Fruit fly (Drosophila melanogaster): Measurements from ENCODE around the gene CG11555.

The CG11555 gene

DNA sequence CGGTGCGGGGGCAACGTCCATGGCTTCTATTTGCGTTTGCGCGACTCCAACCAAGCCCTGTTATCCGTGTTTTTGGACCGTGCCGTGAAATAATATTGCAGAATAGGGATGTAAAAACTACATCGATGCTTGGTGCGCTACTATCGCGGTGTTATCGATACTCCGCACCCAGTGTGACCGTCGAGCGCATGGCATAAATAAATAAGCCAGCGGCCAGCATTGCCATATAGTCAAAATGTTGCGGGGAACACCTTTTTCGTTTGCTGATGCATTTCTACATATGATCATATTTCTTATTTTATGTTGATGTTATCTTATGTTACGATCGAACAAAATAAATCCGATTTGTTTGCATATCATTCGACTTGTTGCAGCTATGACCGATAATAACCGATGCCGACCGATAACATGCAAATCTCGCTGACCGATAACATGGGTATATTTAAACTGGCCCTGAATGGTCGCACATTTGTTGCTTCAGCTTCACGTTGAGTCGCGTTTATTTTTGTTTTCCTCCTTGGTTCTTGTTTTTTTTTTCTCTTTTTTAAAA lies 3.6 kb downstream of the CG11555 start, which contains the start of gene smo (continued):
- TF ChIP-seq twi (tag; optimal IDR thresholded peaks at IDR 0.05) (peak; percentile 25), ttk (GFP tag; IDR thresholded peaks at IDR 0.05) (no peak), CG7786 (GFP tag; optimal IDR thresholded peaks at IDR 0.05) (peak; percentile 24), Bteb2 (GFP tag; optimal IDR thresholded peaks at IDR 0.05) (peak; percentile 55), YL-1 (GFP tag; optimal IDR thresholded peaks at IDR 0.05) (peak; percentile 79), tin (GFP tag; optimal IDR thresholded peaks at IDR 0.05) (peak; percentile 29), CG8765 (GFP tag; IDR thresholded peaks at IDR 0.05) (no peak), stc (GFP tag; IDR thresholded peaks at IDR 0.05) (no peak), Fer2 (tag; optimal IDR thresholded peaks at IDR 0.05) (no peak), D19A (tag; optimal IDR thresholded peaks at IDR 0.05) (no peak), gem (tag; optimal IDR thresholded peaks at IDR 0.05) (no peak), CG6765 (GFP tag; optimal IDR thresholded peaks at IDR 0.05) (no peak), Hmr (GFP tag; optimal IDR thresholded peaks at IDR 0.05) (peak; percentile 60), h (optimal IDR thresholded peaks at IDR 0.05) (no peak), NFAT (GFP tag; IDR thresholded peaks at IDR 0.05) (peak; percentile 32; the same call in 1 of the 2 replicates), Hand (GFP tag; optimal IDR thresholded peaks at IDR 0.05) (no peak), wek (GFP tag; optimal IDR thresholded peaks at IDR 0.05) (no peak), gt (GFP tag; IDR thresholded peaks at IDR 0.05) (no peak), CG3995 (GFP tag; optimal IDR thresholded peaks at IDR 0.05) (peak; percentile 57), CG9609 (GFP tag; optimal IDR thresholded peaks at IDR 0.05) (no peak), Hr51 (GFP tag; optimal IDR thresholded peaks at IDR 0.05) (peak in 1 of 2 experiments; percentile 68), zfh2 (GFP tag; optimal IDR thresholded peaks at IDR 0.05) (peak; percentile 34), CG10462 (GFP tag; optimal IDR thresholded peaks at IDR 0.05) (no peak), CG15696 (tag; optimal IDR thresholded peaks at IDR 0.05) (peak; percentile 38), Trl (optimal IDR thresholded peaks at IDR 0.05) (peak in 1 of 2 experiments; percentile 2), Trl (GFP tag; optimal IDR thresholded peaks at IDR 0.05) (peak; percentile 51), CG2678 (tag; optimal IDR thresholded peaks at IDR 0.05) (no peak), CG10321 (GFP tag; IDR thresholded peaks at IDR 0.05) (no peak), Ssrp (tag; optimal IDR thresholded peaks at IDR 0.05) (no peak), Lim3 (GFP tag; IDR thresholded peaks at IDR 0.05) (no peak), lbe (GFP tag; optimal IDR thresholded peaks at IDR 0.05) (no peak), Aef1 (GFP tag; IDR thresholded peaks at IDR 0.05) (no peak), Optix (GFP tag; IDR thresholded peaks at IDR 0.05) (no peak), CG8089 (GFP tag; optimal IDR thresholded peaks at IDR 0.05) (peak; percentile 29), CG1024 (GFP tag; IDR thresholded peaks at IDR 0.05) (no peak), wor (GFP tag; IDR thresholded peaks at IDR 0.05) (no peak), CG7987 (GFP tag; optimal IDR thresholded peaks at IDR 0.05) (no peak), CG8359 (GFP tag; optimal IDR thresholded peaks at IDR 0.05; ENCODE audit: borderline replicate concordance) (no peak), tup (GFP tag; optimal IDR thresholded peaks at IDR 0.05) (no peak), pfk (GFP tag; optimal IDR thresholded peaks at IDR 0.05) (no peak), Rx (GFP tag; IDR thresholded peaks at IDR 0.05) (no peak), D (optimal IDR thresholded peaks at IDR 0.05) (peak; percentile 84), D (GFP tag; optimal IDR thresholded peaks at IDR 0.05) (no peak), zen2 (GFP tag; IDR thresholded peaks at IDR 0.05; ENCODE audit: partially characterized antibody) (peak; percentile 57; the same call in 1 of the 3 replicates), CG9797 (GFP tag; optimal IDR thresholded peaks at IDR 0.05) (peak; percentile 96), CG11695 (GFP tag; IDR thresholded peaks at IDR 0.05) (no peak), chinmo (GFP tag; IDR thresholded peaks at IDR 0.05; ENCODE audit: partially characterized antibody) (peak; percentile 83; the same call in 3 of the 4 replicates), CG16863 (GFP tag; optimal IDR thresholded peaks at IDR 0.05) (peak; percentile 96), NC2β (GFP tag; optimal IDR thresholded peaks at IDR 0.05) (peak; percentile 56), HLH4C (GFP tag; IDR thresholded peaks at IDR 0.05; ENCODE audit: partially characterized antibody) (peak; percentile 86), CTCF (GFP tag; optimal IDR thresholded peaks at IDR 0.05) (no peak), CG11456 (GFP tag; IDR thresholded peaks at IDR 0.05) (0 out of 3 replicates have a peak, but pooled peaks have one; percentile 35)
